Fruit fly (Drosophila melanogaster) whole organism, embryonic: ENCODE data around the gene CstF50.

Experiments
- Adf1 ChIP-seq: fragments of 200-800 bp; sonication (Bioruptor generic); IDR thresholded peaks from 2 replicates; pipeline ENCODE4 v1.3.6; 2022; ENCODE audit warnings: missing biosample characterization, missing genetic modification characterization
- Atf3 ChIP-seq: fragments of 200-800 bp; sonication (Bioruptor generic); optimal IDR thresholded peaks from 3 replicates; lab custom pipeline; 2016; ENCODE audit warnings: missing biosample characterization, missing genetic modification characterization
- CG12071 ChIP-seq: fragments of 200-800 bp; sonication (Bioruptor generic); optimal IDR thresholded peaks from 3 replicates; lab custom pipeline; 2018; ENCODE audit warnings: missing biosample characterization, mild to moderate bottlenecking, missing genetic modification characterization
- CG13424 ChIP-seq: fragments of 200-800 bp; sonication (Bioruptor generic); optimal IDR thresholded peaks from 2 replicates; lab custom pipeline; 2019; ENCODE audit warnings: missing biosample characterization, mild to moderate bottlenecking, missing genetic modification characterization, moderate library complexity
- CG14667 ChIP-seq: fragments of 200-800 bp; sonication (Bioruptor generic); IDR thresholded peaks from 2 replicates; pipeline ENCODE4 v1.3.6; 2022; ENCODE audit warnings: missing biosample characterization, missing genetic modification characterization
- CG1647 ChIP-seq: fragments of 200-800 bp; sonication (Bioruptor generic); optimal IDR thresholded peaks from 3 replicates; lab custom pipeline; 2016; ENCODE audit warnings: missing biosample characterization, missing genetic modification characterization
- CG17328 ChIP-seq: fragments of 200-800 bp; sonication (Bioruptor generic); IDR thresholded peaks from 2 replicates; pipeline ENCODE4 v1.3.6; 2022; ENCODE audit warnings: missing biosample characterization, missing genetic modification characterization
- CG17359 ChIP-seq: fragments of 200-800 bp; sonication (Bioruptor generic); optimal IDR thresholded peaks from 3 replicates; lab custom pipeline; 2018; ENCODE audit warnings: missing biosample characterization, mild to moderate bottlenecking, missing genetic modification characterization, moderate library complexity
- CG5180 ChIP-seq: fragments of 200-800 bp; sonication (Bioruptor generic); optimal IDR thresholded peaks from 3 replicates; lab custom pipeline; 2017; ENCODE audit warnings: missing biosample characterization, missing genetic modification characterization, mild to moderate bottlenecking, moderate library complexity, missing genetic modification reagents
- CG8281 ChIP-seq: fragments of 200-800 bp; sonication (Bioruptor generic); optimal IDR thresholded peaks from 2 replicates; lab custom pipeline; 2018; ENCODE audit warnings: missing biosample characterization, mild to moderate bottlenecking, missing genetic modification characterization, moderate library complexity
- CG8478 ChIP-seq: fragments of >200 bp; optimal IDR thresholded peaks from 2 replicates; lab custom pipeline; 2018
- CG8944 ChIP-seq: fragments of 200-800 bp; sonication (Bioruptor generic); optimal IDR thresholded peaks from 3 replicates; lab custom pipeline; 2016; ENCODE audit warnings: missing biosample characterization, missing genetic modification characterization
- CrebB ChIP-seq: fragments of 200-800 bp; sonication (Bioruptor generic); optimal IDR thresholded peaks from 3 replicates; lab custom pipeline; 2018; ENCODE audit warnings: missing biosample characterization, mild to moderate bottlenecking, missing genetic modification characterization
- D19A ChIP-seq: fragments of 200-800 bp; optimal IDR thresholded peaks from 3 replicates; lab custom pipeline; 2019; ENCODE audit warnings: missing biosample characterization, mild to moderate bottlenecking, missing genetic modification characterization, moderate library complexity
- Drgx ChIP-seq: fragments of 200-800 bp; sonication (Bioruptor generic); IDR thresholded peaks from 2 replicates; pipeline ENCODE4 v1.3.6; 2022; ENCODE audit warnings: missing biosample characterization, missing genetic modification characterization
- Gug ChIP-seq: fragments of 200-800 bp; sonication (Bioruptor generic); IDR thresholded peaks from 4 replicates; pipeline ENCODE4 v1.3.6; 2022; ENCODE audit warnings: missing biosample characterization, missing genetic modification characterization
- HHEX ChIP-seq: fragments of 200-800 bp; sonication (Bioruptor generic); optimal IDR thresholded peaks from 3 replicates; lab custom pipeline; 2017; ENCODE audit warnings: missing biosample characterization, mild to moderate bottlenecking, missing genetic modification characterization, missing genetic modification reagents
- HLH54F ChIP-seq: fragments of 200-800 bp; sonication (Bioruptor generic); optimal IDR thresholded peaks from 3 replicates; lab custom pipeline; 2016; ENCODE audit warnings: missing biosample characterization, missing genetic modification characterization
- HLHmδ ChIP-seq: fragments of 200-800 bp; sonication (Bioruptor generic); optimal IDR thresholded peaks from 2 replicates; lab custom pipeline; 2018; ENCODE audit warnings: missing biosample characterization, mild to moderate bottlenecking, missing genetic modification characterization, moderate library complexity
- Hey ChIP-seq: fragments of 200-800 bp; sonication (Bioruptor generic); optimal IDR thresholded peaks from 3 replicates; lab custom pipeline; 2018; ENCODE audit warnings: missing biosample characterization, mild to moderate bottlenecking, missing genetic modification characterization
- HmgZ ChIP-seq: fragments of 200-800 bp; sonication (Bioruptor generic); optimal IDR thresholded peaks from 2 replicates; lab custom pipeline; 2018; ENCODE audit warnings: missing biosample characterization, mild to moderate bottlenecking, missing genetic modification characterization
- Hr78 ChIP-seq, 2 experiments: fragments of 200-800 bp in 1 of 2; fragments of >200 bp in 1 of 2; sonication (Bioruptor generic) in 1 of 2; optimal IDR thresholded peaks; 2 replicates each; lab custom pipeline; 2017 to 2019; ENCODE audit warnings: missing biosample characterization in 2 of 2, missing genetic modification characterization in 2 of 2, mild to moderate bottlenecking in 1 of 2, moderate library complexity in 1 of 2
- Meics ChIP-seq: fragments of 200-800 bp; sonication (Bioruptor generic); optimal IDR thresholded peaks from 2 replicates; lab custom pipeline; 2017; ENCODE audit warnings: missing biosample characterization, mild to moderate bottlenecking, missing genetic modification characterization
- Oaz ChIP-seq: fragments of 200-800 bp; sonication (Bioruptor generic); IDR thresholded peaks from 2 replicates; pipeline ENCODE4 v1.3.6; 2022; ENCODE audit warnings: missing biosample characterization, missing genetic modification characterization
- Rfx ChIP-seq: fragments of 200-800 bp; sonication (Bioruptor generic); IDR thresholded peaks from 2 replicates; pipeline ENCODE4 v1.3.6; 2022; ENCODE audit warnings: missing biosample characterization, missing genetic modification characterization
- Scr ChIP-seq: fragments of 200-800 bp; sonication (Bioruptor generic); IDR thresholded peaks from 2 replicates; pipeline ENCODE4 v1.3.6; 2022; ENCODE audit warnings: missing biosample characterization, missing genetic modification characterization; ENCODE audit not compliant: partially characterized antibody
- az2 ChIP-seq: fragments of 200-800 bp; sonication (Bioruptor generic); optimal IDR thresholded peaks from 3 replicates; lab custom pipeline; 2016; ENCODE audit warnings: missing biosample characterization, missing genetic modification characterization
- cato ChIP-seq: fragments of 200-800 bp; sonication (Bioruptor generic); optimal IDR thresholded peaks from 2 replicates; lab custom pipeline; 2016; ENCODE audit warnings: missing biosample characterization, missing genetic modification characterization, borderline replicate concordance
- chm ChIP-seq: fragments of 200-800 bp; sonication (Bioruptor generic); IDR thresholded peaks from 2 replicates; pipeline ENCODE4 v1.3.6; 2022; ENCODE audit warnings: missing biosample characterization, missing genetic modification characterization
- crc ChIP-seq: fragments of 200-800 bp; sonication (Bioruptor generic); optimal IDR thresholded peaks from 2 replicates; lab custom pipeline; 2016; ENCODE audit warnings: missing biosample characterization, missing genetic modification characterization
- disco-r ChIP-seq: fragments of 200-800 bp; sonication (Bioruptor generic); optimal IDR thresholded peaks from 2 replicates; lab custom pipeline; 2016; ENCODE audit warnings: missing biosample characterization, missing genetic modification characterization
- dmrt11E ChIP-seq: fragments of 200-800 bp; sonication (Bioruptor generic); optimal IDR thresholded peaks from 3 replicates; lab custom pipeline; 2018; ENCODE audit warnings: missing biosample characterization, mild to moderate bottlenecking, missing genetic modification characterization, moderate library complexity
- esg ChIP-seq: fragments of 200-800 bp; sonication (Bioruptor generic); conservative IDR thresholded peaks from 2 replicates; pipeline ENCODE4 v1.3.6; 2022; ENCODE audit warnings: missing biosample characterization, missing genetic modification characterization
- gt ChIP-seq: fragments of 200-800 bp; sonication (Bioruptor generic); IDR thresholded peaks from 2 replicates; pipeline ENCODE4 v1.3.6; 2022; ENCODE audit warnings: missing biosample characterization, missing genetic modification characterization
- ham ChIP-seq: fragments of 200-800 bp; sonication (Bioruptor generic); IDR thresholded peaks from 2 replicates; pipeline ENCODE4 v1.3.6; 2022; ENCODE audit warnings: missing biosample characterization, missing genetic modification characterization
- knrl ChIP-seq: fragments of 200-800 bp; sonication (Bioruptor generic); IDR thresholded peaks from 3 replicates; pipeline ENCODE4 v1.3.6; 2022; ENCODE audit warnings: missing biosample characterization, missing genetic modification characterization; ENCODE audit not compliant: partially characterized antibody
- lab ChIP-seq: fragments of 200-800 bp; sonication (Bioruptor generic); optimal IDR thresholded peaks from 3 replicates; lab custom pipeline; 2017; ENCODE audit warnings: missing biosample characterization, missing genetic modification characterization, mild to moderate bottlenecking, moderate library complexity, missing genetic modification reagents
- nau ChIP-seq: fragments of 200-800 bp; sonication (Bioruptor generic); optimal IDR thresholded peaks from 3 replicates; lab custom pipeline; 2017; ENCODE audit warnings: missing biosample characterization, mild to moderate bottlenecking, missing genetic modification characterization, missing genetic modification reagents
- org-1 ChIP-seq: fragments of 200-800 bp; sonication (Bioruptor generic); optimal IDR thresholded peaks from 2 replicates; lab custom pipeline; 2017; ENCODE audit warnings: missing biosample characterization, missing genetic modification characterization
- psq ChIP-seq: fragments of 200-800 bp; sonication (Bioruptor generic); optimal IDR thresholded peaks from 2 replicates; lab custom pipeline; 2017; ENCODE audit warnings: missing biosample characterization, missing genetic modification characterization
- run ChIP-seq: fragments of 200-800 bp; sonication (Bioruptor generic); optimal IDR thresholded peaks from 3 replicates; lab custom pipeline; 2018; ENCODE audit warnings: missing biosample characterization, mild to moderate bottlenecking, missing genetic modification characterization
- sens-2 ChIP-seq: fragments of 200-800 bp; sonication (Bioruptor generic); IDR thresholded peaks from 2 replicates; pipeline ENCODE4 v1.3.6; 2022; ENCODE audit warnings: missing biosample characterization, missing genetic modification characterization
- slbo ChIP-seq: fragments of 200-800 bp; sonication (Bioruptor generic); IDR thresholded peaks from 2 replicates; pipeline ENCODE4 v1.3.6; 2022; ENCODE audit warnings: missing biosample characterization, missing genetic modification characterization
- slou ChIP-seq: fragments of 200-800 bp; sonication (Bioruptor generic); optimal IDR thresholded peaks from 3 replicates; lab custom pipeline; 2016; ENCODE audit warnings: missing biosample characterization, missing genetic modification characterization
- stwl ChIP-seq: fragments of 200-800 bp; sonication (Bioruptor generic); optimal IDR thresholded peaks from 3 replicates; lab custom pipeline; 2018; ENCODE audit warnings: missing biosample characterization, mild to moderate bottlenecking, missing genetic modification characterization, moderate library complexity
- twi ChIP-seq: fragments of 200-800 bp; optimal IDR thresholded peaks from 2 replicates; lab custom pipeline; 2019; ENCODE audit warnings: missing biosample characterization, mild to moderate bottlenecking, missing genetic modification characterization, moderate library complexity
- vnd ChIP-seq: fragments of 200-800 bp; sonication (Bioruptor generic); IDR thresholded peaks from 3 replicates; pipeline ENCODE4 v1.3.6; 2022; ENCODE audit warnings: missing biosample characterization, missing genetic modification characterization; ENCODE audit not compliant: partially characterized antibody
- wek ChIP-seq: fragments of 200-800 bp; sonication (Bioruptor generic); optimal IDR thresholded peaks from 3 replicates; lab custom pipeline; 2018; ENCODE audit warnings: missing biosample characterization, mild to moderate bottlenecking, missing genetic modification characterization, moderate library complexity

CstF50 gene

dm6 chr3R:31776583-31777362 lies 40.0 kb upstream of the CstF50 start, which contains the start of the genes CG2126 and faf (continued):
- 0 out of 3 replicates have a peak, but pooled peaks have one; percentile 48 for TF ChIP-seq vnd (GFP tag; lab: Robert Waterston, UW)
- peak; percentile 76 for TF ChIP-seq dmrt11E (tag; lab: Kevin White, UChicago)
- TF ChIP-seq CG14667 (GFP tag; lab: Robert Waterston, UW) = 0 out of 2 replicates have a peak, but pooled peaks have one; percentile 43
- 0 out of 2 replicates have a peak, but pooled peaks have one; percentile 51 for TF ChIP-seq sens-2 (GFP tag; lab: Robert Waterston, UW)
- TF ChIP-seq crc (GFP tag; lab: Kevin White, UChicago) = no peak
- TF ChIP-seq Gug (GFP tag; lab: Robert Waterston, UW) = peak; percentile 75
- peak; percentile 76 for TF ChIP-seq CG17328
- TF ChIP-seq Hr78 (GFP tag; optimal IDR thresholded peaks at IDR 0.05; lab: Kevin White, UChicago) = no peak
- no peak for TF ChIP-seq HLHmδ
- TF ChIP-seq HHEX = peak; percentile 69
- no peak for TF ChIP-seq nau (GFP tag; lab: Kevin White, UChicago)
- peak; percentile 6 for TF ChIP-seq CG1647 (GFP tag; lab: Kevin White, UChicago)
- peak; percentile 9 for TF ChIP-seq CG12071
- peak; percentile 86 for TF ChIP-seq slbo (GFP tag; lab: Robert Waterston, UW)
- no peak for TF ChIP-seq wek
- TF ChIP-seq slou (GFP tag; lab: Kevin White, UChicago) = peak; percentile 16
- TF ChIP-seq CG8281 (tag; lab: Kevin White, UChicago) = peak; percentile 49
- TF ChIP-seq lab (GFP tag; lab: Kevin White, UChicago) = no peak
- TF ChIP-seq Atf3 (GFP tag; lab: Kevin White, UChicago) = peak; percentile 3
- TF ChIP-seq Hey = no peak
- peak; percentile 40 for TF ChIP-seq stwl (tag; lab: Kevin White, UChicago)
- peak; percentile 31 for TF ChIP-seq CG8944 (GFP tag; lab: Kevin White, UChicago)
- TF ChIP-seq esg = peak; percentile 50
- TF ChIP-seq CG5180 (GFP tag; lab: Kevin White, UChicago) = peak; percentile 41
- TF ChIP-seq Drgx = 0 out of 2 replicates have a peak, but pooled peaks have one; percentile 14
- TF ChIP-seq CG8478 (lab: Kevin White, UChicago) = no peak
- no peak for TF ChIP-seq run
- no peak for TF ChIP-seq CrebB
- peak; percentile 58 for TF ChIP-seq twi (tag; lab: Kevin White, UChicago)
- TF ChIP-seq az2 = peak; percentile 75
- TF ChIP-seq gt (GFP tag; lab: Robert Waterston, UW) = peak; percentile 31; the same call in 1 of the 2 replicates
- peak; percentile 78 for TF ChIP-seq CG17359
- no peak for TF ChIP-seq D19A (tag; lab: Kevin White, UChicago)
- TF ChIP-seq chm (GFP tag; lab: Robert Waterston, UW) = peak; percentile 51; the same call in 1 of the 2 replicates
- TF ChIP-seq Adf1 (GFP tag; lab: Robert Waterston, UW) = peak; percentile 18; the same call in 1 of the 2 replicates
- TF ChIP-seq Meics = peak; percentile 74
- peak; percentile 70 for TF ChIP-seq HmgZ (tag; lab: Kevin White, UChicago)
- peak; percentile 64 for TF ChIP-seq HLH54F (GFP tag; lab: Kevin White, UChicago)
- peak; percentile 35 for TF ChIP-seq psq
- peak; percentile 86 for TF ChIP-seq Rfx (GFP tag; lab: Robert Waterston, UW)
- peak; percentile 87 for TF ChIP-seq CG13424 (tag; lab: Kevin White, UChicago)
- TF ChIP-seq cato = peak; percentile 60
- TF ChIP-seq knrl (GFP tag; lab: Robert Waterston, UW) = peak; percentile 43; the same call in 2 of the 3 replicates
- peak; percentile 63; the same call in 1 of the 2 replicates for TF ChIP-seq Oaz (GFP tag; lab: Robert Waterston, UW)
- peak; percentile 59 for TF ChIP-seq Scr (GFP tag; lab: Robert Waterston, UW)
- TF ChIP-seq ham (GFP tag; lab: Robert Waterston, UW) = no peak
- TF ChIP-seq org-1 = peak; percentile 11
- TF ChIP-seq disco-r (GFP tag; lab: Kevin White, UChicago) = no peak
